Fruit fly (Drosophila melanogaster) whole organism, prepupa: Measurements from ENCODE around the gene CG3191.

Source experiments
- CG10669 ChIP-seq: fragments of 200-800 bp; sonication (Bioruptor generic); optimal IDR thresholded peaks from 3 replicates; lab custom pipeline; 2018; ENCODE audit warnings: missing biosample characterization, mild to moderate bottlenecking, missing genetic modification characterization, moderate library complexity
- CG11294 ChIP-seq: fragments of 200-800 bp; sonication (Bioruptor generic); IDR thresholded peaks from 2 replicates; pipeline ENCODE4 v1.3.6; 2022; ENCODE audit warnings: missing biosample characterization, missing genetic modification characterization
- CG11762 ChIP-seq: fragments of 200-800 bp; sonication (Bioruptor generic); optimal IDR thresholded peaks from 3 replicates; lab custom pipeline; 2016; ENCODE audit warnings: missing biosample characterization, missing genetic modification characterization; ENCODE audit not compliant: insufficient read depth
- CG11902 ChIP-seq: fragments of 200-800 bp; sonication (Bioruptor generic); optimal IDR thresholded peaks from 3 replicates; lab custom pipeline; 2016; ENCODE audit warnings: missing biosample characterization, missing genetic modification characterization
- CG15336 ChIP-seq: fragments of 200-800 bp; sonication (Bioruptor generic); IDR thresholded peaks from 2 replicates; pipeline ENCODE4 v1.3.6; 2022; ENCODE audit warnings: missing biosample characterization, missing genetic modification characterization
- CG1621 ChIP-seq: fragments of 200-800 bp; sonication (Bioruptor generic); optimal IDR thresholded peaks from 3 replicates; lab custom pipeline; 2018; ENCODE audit warnings: missing biosample characterization, mild to moderate bottlenecking, missing genetic modification characterization
- CG16779 ChIP-seq: fragments of 200-800 bp; sonication (Bioruptor generic); optimal IDR thresholded peaks from 3 replicates; lab custom pipeline; 2017; ENCODE audit warnings: missing biosample characterization, mild to moderate bottlenecking, missing genetic modification characterization
- CG3032 ChIP-seq: fragments of 200-800 bp; optimal IDR thresholded peaks from 2 replicates; lab custom pipeline; 2019; ENCODE audit warnings: missing biosample characterization, mild to moderate bottlenecking, missing genetic modification characterization, moderate library complexity
- CG31627 ChIP-seq: fragments of 200-800 bp; sonication (Bioruptor generic); optimal IDR thresholded peaks from 3 replicates; lab custom pipeline; 2016; ENCODE audit warnings: missing biosample characterization, missing genetic modification characterization
- CG34406 ChIP-seq: fragments of 200-800 bp; sonication (Bioruptor generic); optimal IDR thresholded peaks from 3 replicates; lab custom pipeline; 2016; ENCODE audit warnings: missing biosample characterization, missing genetic modification characterization
- CG3919 ChIP-seq: fragments of 200-800 bp; sonication (Bioruptor generic); optimal IDR thresholded peaks from 3 replicates; lab custom pipeline; 2016; ENCODE audit warnings: missing biosample characterization, missing genetic modification characterization
- CG6792 ChIP-seq: fragments of 200-800 bp; sonication (Bioruptor generic); optimal IDR thresholded peaks from 3 replicates; lab custom pipeline; 2016; ENCODE audit warnings: missing biosample characterization, missing genetic modification characterization
- CG6808 ChIP-seq: fragments of 200-800 bp; sonication (Bioruptor generic); optimal IDR thresholded peaks from 3 replicates; lab custom pipeline; 2017; ENCODE audit warnings: missing biosample characterization, missing genetic modification characterization, mild to moderate bottlenecking, moderate library complexity, missing genetic modification reagents
- CG6854 ChIP-seq: fragments of 200-800 bp; sonication (Bioruptor generic); optimal IDR thresholded peaks from 2 replicates; lab custom pipeline; 2017; ENCODE audit warnings: missing biosample characterization, mild to moderate bottlenecking, missing genetic modification characterization
- CG7368 ChIP-seq: fragments of 200-800 bp; sonication (Bioruptor generic); optimal IDR thresholded peaks from 3 replicates; lab custom pipeline; 2016; ENCODE audit warnings: missing biosample characterization, missing genetic modification characterization
- CG8119 ChIP-seq: fragments of 200-800 bp; sonication (Bioruptor generic); IDR thresholded peaks from 3 replicates; pipeline ENCODE4 v1.3.6; 2022; ENCODE audit warnings: missing biosample characterization, missing genetic modification characterization
- CG8319 ChIP-seq: fragments of 200-800 bp; sonication (Bioruptor generic); optimal IDR thresholded peaks from 3 replicates; lab custom pipeline; 2016; ENCODE audit warnings: missing biosample characterization, missing genetic modification characterization
- CG8632 ChIP-seq: fragments of 200-800 bp; sonication (Bioruptor generic); optimal IDR thresholded peaks from 3 replicates; lab custom pipeline; 2016; ENCODE audit warnings: missing biosample characterization, missing genetic modification characterization
- CG9139 ChIP-seq: fragments of 200-800 bp; sonication (Bioruptor generic); optimal IDR thresholded peaks from 3 replicates; lab custom pipeline; 2017; ENCODE audit warnings: missing biosample characterization, mild to moderate bottlenecking, missing genetic modification characterization
- Eip75B ChIP-seq: fragments of 200-800 bp; sonication (Bioruptor generic); optimal IDR thresholded peaks from 3 replicates; lab custom pipeline; 2016; ENCODE audit warnings: missing biosample characterization, missing genetic modification characterization
- Eip78C ChIP-seq: fragments of 200-800 bp; sonication (Bioruptor generic); peaks from one replicate; lab custom pipeline; 2016; ENCODE audit warnings: missing biosample characterization, missing genetic modification characterization
- Eip93F ChIP-seq: fragments of 200-800 bp; sonication (Bioruptor generic); optimal IDR thresholded peaks from 2 replicates; lab custom pipeline; 2016; ENCODE audit warnings: missing biosample characterization, mild to moderate bottlenecking, missing genetic modification characterization
- Ets21C ChIP-seq: fragments of 200-800 bp; sonication (Bioruptor generic); optimal IDR thresholded peaks from 3 replicates; lab custom pipeline; 2016; ENCODE audit warnings: missing biosample characterization, missing genetic modification characterization
- Ets96B ChIP-seq: fragments of 200-800 bp; optimal IDR thresholded peaks from 2 replicates; lab custom pipeline; 2019; ENCODE audit warnings: missing biosample characterization, mild to moderate bottlenecking, missing genetic modification characterization, moderate library complexity
- Gug ChIP-seq: fragments of 200-800 bp; sonication (Bioruptor generic); IDR thresholded peaks from 2 replicates; pipeline ENCODE4 v1.3.6; 2022; ENCODE audit warnings: missing biosample characterization, missing genetic modification characterization
- Hr38 ChIP-seq: sonication (Bioruptor generic); optimal IDR thresholded peaks from 2 replicates; lab custom pipeline; 2016; ENCODE audit warnings: missing biosample characterization, missing genetic modification characterization
- Hr39 ChIP-seq: fragments of 200-800 bp; sonication (Bioruptor generic); optimal IDR thresholded peaks from 2 replicates; lab custom pipeline; 2016; ENCODE audit warnings: missing biosample characterization, missing genetic modification characterization
- Hr4 ChIP-seq: fragments of 200-800 bp; sonication (Bioruptor generic); optimal IDR thresholded peaks from 3 replicates; lab custom pipeline; 2016; ENCODE audit warnings: missing biosample characterization, missing genetic modification characterization
- Lpt ChIP-seq: fragments of 200-800 bp; sonication (Bioruptor generic); optimal IDR thresholded peaks from 3 replicates; lab custom pipeline; 2016; ENCODE audit warnings: missing biosample characterization, missing genetic modification characterization
- Met ChIP-seq: fragments of 200-800 bp; sonication (Bioruptor generic); optimal IDR thresholded peaks from 3 replicates; lab custom pipeline; 2016; ENCODE audit warnings: missing biosample characterization, missing genetic modification characterization
- OdsH ChIP-seq: fragments of 200-800 bp; sonication (Bioruptor generic); optimal IDR thresholded peaks from 3 replicates; lab custom pipeline; 2016; ENCODE audit warnings: missing biosample characterization, missing genetic modification characterization
- Sox102F ChIP-seq: fragments of 200-800 bp; sonication (Bioruptor generic); optimal IDR thresholded peaks from 2 replicates; lab custom pipeline; 2016; ENCODE audit warnings: missing biosample characterization, mild to moderate bottlenecking, missing genetic modification characterization
- Sox14 ChIP-seq: fragments of 200-800 bp; sonication (Bioruptor generic); optimal IDR thresholded peaks from 3 replicates; lab custom pipeline; 2016; ENCODE audit warnings: missing biosample characterization, missing genetic modification characterization
- Sox15 ChIP-seq: fragments of 200-800 bp; sonication (Bioruptor generic); optimal IDR thresholded peaks from 3 replicates; lab custom pipeline; 2016; ENCODE audit warnings: missing biosample characterization, missing genetic modification characterization
- achi ChIP-seq: fragments of 200-800 bp; sonication (Bioruptor generic); optimal IDR thresholded peaks from 3 replicates; lab custom pipeline; 2016; ENCODE audit warnings: missing biosample characterization, missing genetic modification characterization
- acj6 ChIP-seq: fragments of 200-800 bp; sonication (Bioruptor generic); optimal IDR thresholded peaks from 3 replicates; lab custom pipeline; 2016; ENCODE audit warnings: missing biosample characterization, missing genetic modification characterization
- cyc ChIP-seq: fragments of 200-800 bp; sonication (Bioruptor generic); optimal IDR thresholded peaks from 3 replicates; lab custom pipeline; 2016; ENCODE audit warnings: missing biosample characterization, missing genetic modification characterization
- dsx ChIP-seq: fragments of 200-800 bp; optimal IDR thresholded peaks from 3 replicates; lab custom pipeline; 2019; ENCODE audit warnings: missing biosample characterization, mild to moderate bottlenecking, missing genetic modification characterization, moderate library complexity; ENCODE audit not compliant: poor library complexity, severe bottlenecking
- eg ChIP-seq: fragments of 200-800 bp; sonication (Bioruptor generic); IDR thresholded peaks from 3 replicates; pipeline ENCODE4 v1.3.6; 2022; ENCODE audit warnings: missing biosample characterization, missing genetic modification characterization
- esn ChIP-seq: fragments of 200-800 bp; sonication (Bioruptor generic); optimal IDR thresholded peaks from 2 replicates; lab custom pipeline; 2016; ENCODE audit warnings: missing biosample characterization, mild to moderate bottlenecking, missing genetic modification characterization, moderate library complexity
- fd59A ChIP-seq: fragments of 200-800 bp; sonication (Bioruptor generic); optimal IDR thresholded peaks from 2 replicates; lab custom pipeline; 2017; ENCODE audit warnings: missing biosample characterization, mild to moderate bottlenecking, missing genetic modification characterization, missing genetic modification reagents
- fd85E ChIP-seq: fragments of 200-800 bp; sonication (Bioruptor generic); optimal IDR thresholded peaks from 3 replicates; lab custom pipeline; 2016; ENCODE audit warnings: missing biosample characterization, missing genetic modification characterization
- fkh ChIP-seq: fragments of 200-800 bp; sonication (Bioruptor generic); optimal IDR thresholded peaks from 3 replicates; lab custom pipeline; 2017; ENCODE audit warnings: missing biosample characterization, mild to moderate bottlenecking, missing genetic modification characterization, moderate library complexity
- net ChIP-seq: fragments of 200-800 bp; sonication (Bioruptor generic); optimal IDR thresholded peaks from 3 replicates; lab custom pipeline; 2016; ENCODE audit warnings: missing biosample characterization, missing genetic modification characterization
- pdm3 ChIP-seq: fragments of 200-800 bp; sonication (Bioruptor generic); optimal IDR thresholded peaks from 3 replicates; lab custom pipeline; 2016; ENCODE audit warnings: missing biosample characterization, missing genetic modification characterization
- salr ChIP-seq, 2 experiments: fragments of 200-800 bp; sonication (Bioruptor generic); optimal IDR thresholded peaks; 3 replicates each; lab custom pipeline; 2016 to 2018; ENCODE audit warnings: missing biosample characterization in 2 of 2, missing genetic modification characterization in 2 of 2, mild to moderate bottlenecking in 1 of 2
- spab ChIP-seq: fragments of 200-800 bp; sonication (Bioruptor generic); optimal IDR thresholded peaks from 2 replicates; lab custom pipeline; 2017; ENCODE audit warnings: missing biosample characterization, mild to moderate bottlenecking, missing genetic modification characterization, missing genetic modification reagents
- svp ChIP-seq: fragments of 200-800 bp; sonication (Bioruptor generic); peaks from one replicate; lab custom pipeline; 2016; ENCODE audit warnings: missing biosample characterization, missing genetic modification characterization

Gene CG3191

DNA sequence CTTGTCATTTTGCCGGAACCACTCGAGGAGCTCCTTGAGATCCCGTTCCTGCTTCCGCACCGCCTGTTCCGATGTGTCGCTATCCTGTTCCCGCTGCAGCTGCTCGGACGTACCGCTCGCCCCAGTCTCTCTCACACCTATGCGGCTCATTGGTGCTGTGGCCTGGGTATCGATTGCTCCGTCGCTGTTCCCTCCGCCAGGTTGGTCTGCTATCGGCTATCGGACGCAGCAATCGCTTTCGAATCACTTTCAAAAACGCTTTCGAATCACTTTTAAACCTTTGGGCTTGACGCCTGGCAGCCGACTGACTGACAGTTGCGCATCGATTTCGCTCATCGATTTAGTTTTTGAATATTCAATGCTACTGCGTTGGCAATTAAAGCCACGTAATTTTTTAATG is at the start of gene CG3191:
CG3191 (minus strand) TSS at position 306 of the 400 bp plus-strand sequence.
- TF ChIP-seq CG8319 (no peak), CG8119 (GFP tag; lab: Robert Waterston, UW) (no peak), esn (GFP tag; lab: Kevin White, UChicago) (no peak), Gug (GFP tag; lab: Robert Waterston, UW) (no peak), eg (GFP tag; lab: Robert Waterston, UW) (no peak), CG7368 (GFP tag; lab: Kevin White, UChicago) (no peak), OdsH (GFP tag; lab: Kevin White, UChicago) (no peak), CG15336 (GFP tag; lab: Robert Waterston, UW) (no peak), Ets96B (tag; lab: Kevin White, UChicago) (no peak)
- TF ChIP-seq, all 60 proteins: peak for 0

DNA sequence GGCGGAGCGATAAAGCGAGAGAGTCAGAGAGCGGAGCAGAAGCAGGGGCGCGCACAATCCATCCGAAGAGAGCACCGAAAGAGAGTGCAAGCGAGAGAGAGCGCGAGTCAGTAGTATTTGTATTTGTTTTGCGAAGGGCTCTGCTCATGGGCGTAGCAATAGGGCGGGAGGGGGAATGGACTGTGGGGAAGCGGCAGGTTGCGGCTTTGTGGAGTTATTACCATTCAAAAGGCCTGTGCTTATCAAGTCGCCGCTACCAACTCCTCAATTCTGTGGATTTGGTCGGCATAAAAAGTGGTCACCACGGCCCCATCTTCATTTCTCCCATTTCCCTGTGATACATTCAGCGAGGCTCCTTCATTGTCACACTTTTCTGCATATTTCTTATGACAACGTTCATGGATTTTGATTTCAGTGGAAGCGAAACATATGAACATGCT is 49.3 kb upstream of the CG3191 start:
- peak; percentile 56 for TF ChIP-seq Eip78C (GFP tag; lab: Kevin White, UChicago)
- peak; percentile 63 for TF ChIP-seq Met
- TF ChIP-seq CG3919, result peak; percentile 37
- peak; percentile 76 for TF ChIP-seq fkh
- TF ChIP-seq CG34406, result peak; percentile 60
- peak; percentile 68 for TF ChIP-seq CG11294 (GFP tag; lab: Robert Waterston, UW)
- TF ChIP-seq CG9139, result peak; percentile 48
- TF ChIP-seq Gug (GFP tag; lab: Robert Waterston, UW), result peak; percentile 62; the same call in 1 of the 2 replicates
- TF ChIP-seq CG6792 (GFP tag; lab: Kevin White, UChicago), result peak; percentile 61
- TF ChIP-seq esn (GFP tag; lab: Kevin White, UChicago), result peak; percentile 4
- TF ChIP-seq acj6 (GFP tag; lab: Kevin White, UChicago), result peak; percentile 76
- TF ChIP-seq Eip93F (GFP tag; lab: Kevin White, UChicago), result no peak
- TF ChIP-seq CG6808 (GFP tag; lab: Kevin White, UChicago), result peak; percentile 56
- TF ChIP-seq net, result peak; percentile 47
- peak; percentile 58 for TF ChIP-seq CG11762 (GFP tag; lab: Kevin White, UChicago)
- TF ChIP-seq CG3032 (tag; lab: Kevin White, UChicago), result peak; percentile 67
- peak; percentile 53 for TF ChIP-seq svp (GFP tag; lab: Kevin White, UChicago)
- peak; percentile 65 for TF ChIP-seq CG8319
- TF ChIP-seq Hr4, result no peak
- TF ChIP-seq fd85E (GFP tag; lab: Kevin White, UChicago), result peak; percentile 56
- TF ChIP-seq Sox102F, result peak; percentile 30
- TF ChIP-seq cyc (GFP tag; lab: Kevin White, UChicago), result peak; percentile 56
- TF ChIP-seq CG10669 (GFP tag; lab: Kevin White, UChicago), result peak; percentile 65
- peak; percentile 73 for TF ChIP-seq OdsH (GFP tag; lab: Kevin White, UChicago)
- TF ChIP-seq CG1621 (tag; lab: Kevin White, UChicago), result peak; percentile 67
- TF ChIP-seq CG31627 (GFP tag; lab: Kevin White, UChicago), result peak; percentile 67
- peak; percentile 31 to 55 for TF ChIP-seq salr (GFP tag; optimal IDR thresholded peaks at IDR 0.05; lab: Kevin White, UChicago)
- peak; percentile 45; the same call in 1 of the 2 replicates for TF ChIP-seq CG15336 (GFP tag; lab: Robert Waterston, UW)
- TF ChIP-seq CG11902, result peak; percentile 61
- TF ChIP-seq Hr38, result no peak
- peak; percentile 65 for TF ChIP-seq CG7368 (GFP tag; lab: Kevin White, UChicago)
- peak; percentile 38 for TF ChIP-seq Lpt (GFP tag; lab: Kevin White, UChicago)
- peak; percentile 36 for TF ChIP-seq dsx (GFP tag; lab: Kevin White, UChicago)
- TF ChIP-seq eg (GFP tag; lab: Robert Waterston, UW), result no peak
- TF ChIP-seq CG8632 (GFP tag; lab: Kevin White, UChicago), result peak; percentile 69
- TF ChIP-seq CG16779 (tag; lab: Kevin White, UChicago), result peak; percentile 38
- TF ChIP-seq Hr39 (GFP tag; lab: Kevin White, UChicago), result peak; percentile 71
- peak; percentile 54 for TF ChIP-seq pdm3
- TF ChIP-seq Ets21C (GFP tag; lab: Kevin White, UChicago), result peak; percentile 49
- peak; percentile 61 for TF ChIP-seq fd59A (GFP tag; lab: Kevin White, UChicago)
- TF ChIP-seq Eip75B (GFP tag; lab: Kevin White, UChicago), result peak; percentile 21
- peak; percentile 77 for TF ChIP-seq Sox15
- TF ChIP-seq Ets96B (tag; lab: Kevin White, UChicago), result peak; percentile 66
- peak; percentile 47; the same call in 1 of the 3 replicates for TF ChIP-seq CG8119 (GFP tag; lab: Robert Waterston, UW)
- no peak for TF ChIP-seq CG6854 (GFP tag; lab: Kevin White, UChicago)
- peak; percentile 70 for TF ChIP-seq achi (GFP tag; lab: Kevin White, UChicago)
- peak; percentile 9 for TF ChIP-seq Sox14 (GFP tag; lab: Kevin White, UChicago)
- no peak for TF ChIP-seq spab (GFP tag; lab: Kevin White, UChicago)
